Fruit fly (Drosophila melanogaster): Measurements from ENCODE around the gene Hmr.

DNA sequence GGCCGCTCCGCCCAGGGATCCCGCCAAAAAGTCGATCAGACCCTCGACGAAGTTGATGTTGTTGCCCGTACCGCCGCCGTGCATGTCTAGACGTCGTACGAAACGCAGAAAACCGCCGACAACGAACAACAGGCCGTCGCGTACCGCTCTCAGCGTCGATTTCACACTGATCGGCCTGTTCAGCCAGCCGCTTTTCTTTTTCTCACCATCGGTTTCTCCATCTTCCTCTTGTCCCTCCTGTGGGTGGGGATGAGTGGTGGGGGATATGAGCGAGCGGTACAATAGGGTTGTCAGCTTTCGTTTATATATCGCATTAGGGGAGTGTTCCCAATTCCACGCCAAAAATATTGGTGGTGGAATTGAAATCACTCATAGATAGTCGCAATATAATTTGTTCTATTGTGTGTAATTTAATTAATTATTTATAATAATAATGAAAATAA lies 5.8 kb upstream of the Hmr start:
- no peak for TF ChIP-seq CTCF (optimal IDR thresholded peaks at IDR 0.05)
- TF ChIP-seq CG8478 (optimal IDR thresholded peaks at IDR 0.05), result no peak

Data from S2 (cell line).